Fruit fly (Drosophila melanogaster) whole organism, prepupa: ENCODE measurements around the gene CG6125.

Source experiments
- Blimp-1 ChIP-seq: fragments of 200-800 bp; sonication (Bioruptor generic); optimal IDR thresholded peaks from 3 replicates; lab custom pipeline; 2017; ENCODE audit warnings: missing biosample characterization, missing genetic modification characterization, mild to moderate bottlenecking, moderate library complexity, missing genetic modification reagents
- CG10631 ChIP-seq: fragments of 200-800 bp; sonication (Bioruptor generic); optimal IDR thresholded peaks from 2 replicates; lab custom pipeline; 2016; ENCODE audit warnings: missing biosample characterization, missing genetic modification characterization
- CG11294 ChIP-seq: fragments of 200-800 bp; sonication (Bioruptor generic); IDR thresholded peaks from 2 replicates; pipeline ENCODE4 v1.3.6; 2022; ENCODE audit warnings: missing biosample characterization, missing genetic modification characterization
- CG11902 ChIP-seq: fragments of 200-800 bp; sonication (Bioruptor generic); optimal IDR thresholded peaks from 3 replicates; lab custom pipeline; 2016; ENCODE audit warnings: missing biosample characterization, missing genetic modification characterization
- CG15336 ChIP-seq: fragments of 200-800 bp; sonication (Bioruptor generic); IDR thresholded peaks from 2 replicates; pipeline ENCODE4 v1.3.6; 2022; ENCODE audit warnings: missing biosample characterization, missing genetic modification characterization
- CG1621 ChIP-seq: fragments of 200-800 bp; sonication (Bioruptor generic); optimal IDR thresholded peaks from 3 replicates; lab custom pipeline; 2018; ENCODE audit warnings: missing biosample characterization, mild to moderate bottlenecking, missing genetic modification characterization
- CG3032 ChIP-seq: fragments of 200-800 bp; optimal IDR thresholded peaks from 2 replicates; lab custom pipeline; 2019; ENCODE audit warnings: missing biosample characterization, mild to moderate bottlenecking, missing genetic modification characterization, moderate library complexity
- CG32006 ChIP-seq: fragments of 200-800 bp; sonication (Bioruptor generic); optimal IDR thresholded peaks from 3 replicates; lab custom pipeline; 2017; ENCODE audit warnings: missing biosample characterization, mild to moderate bottlenecking, missing genetic modification characterization
- CG4318 ChIP-seq: fragments of 200-800 bp; sonication (Bioruptor generic); optimal IDR thresholded peaks from 3 replicates; lab custom pipeline; 2017; ENCODE audit warnings: missing biosample characterization, mild to moderate bottlenecking, missing genetic modification characterization
- CG6276 ChIP-seq: fragments of 200-800 bp; sonication (Bioruptor generic); optimal IDR thresholded peaks from 2 replicates; lab custom pipeline; 2017; ENCODE audit warnings: missing biosample characterization, mild to moderate bottlenecking, missing genetic modification characterization
- CG6792 ChIP-seq: fragments of 200-800 bp; sonication (Bioruptor generic); optimal IDR thresholded peaks from 3 replicates; lab custom pipeline; 2016; ENCODE audit warnings: missing biosample characterization, missing genetic modification characterization
- CG6854 ChIP-seq: fragments of 200-800 bp; sonication (Bioruptor generic); optimal IDR thresholded peaks from 2 replicates; lab custom pipeline; 2017; ENCODE audit warnings: missing biosample characterization, mild to moderate bottlenecking, missing genetic modification characterization
- CG8319 ChIP-seq: fragments of 200-800 bp; sonication (Bioruptor generic); optimal IDR thresholded peaks from 3 replicates; lab custom pipeline; 2016; ENCODE audit warnings: missing biosample characterization, missing genetic modification characterization
- CG9139 ChIP-seq: fragments of 200-800 bp; sonication (Bioruptor generic); optimal IDR thresholded peaks from 3 replicates; lab custom pipeline; 2017; ENCODE audit warnings: missing biosample characterization, mild to moderate bottlenecking, missing genetic modification characterization
- Eip75B ChIP-seq: fragments of 200-800 bp; sonication (Bioruptor generic); optimal IDR thresholded peaks from 3 replicates; lab custom pipeline; 2016; ENCODE audit warnings: missing biosample characterization, missing genetic modification characterization
- Eip93F ChIP-seq: fragments of 200-800 bp; sonication (Bioruptor generic); optimal IDR thresholded peaks from 2 replicates; lab custom pipeline; 2016; ENCODE audit warnings: missing biosample characterization, mild to moderate bottlenecking, missing genetic modification characterization
- Ets21C ChIP-seq: fragments of 200-800 bp; sonication (Bioruptor generic); optimal IDR thresholded peaks from 3 replicates; lab custom pipeline; 2016; ENCODE audit warnings: missing biosample characterization, missing genetic modification characterization
- Ets96B ChIP-seq: fragments of 200-800 bp; optimal IDR thresholded peaks from 2 replicates; lab custom pipeline; 2019; ENCODE audit warnings: missing biosample characterization, mild to moderate bottlenecking, missing genetic modification characterization, moderate library complexity
- Gug ChIP-seq: fragments of 200-800 bp; sonication (Bioruptor generic); IDR thresholded peaks from 2 replicates; pipeline ENCODE4 v1.3.6; 2022; ENCODE audit warnings: missing biosample characterization, missing genetic modification characterization
- Hr38 ChIP-seq: sonication (Bioruptor generic); optimal IDR thresholded peaks from 2 replicates; lab custom pipeline; 2016; ENCODE audit warnings: missing biosample characterization, missing genetic modification characterization
- Hr39 ChIP-seq: fragments of 200-800 bp; sonication (Bioruptor generic); optimal IDR thresholded peaks from 2 replicates; lab custom pipeline; 2016; ENCODE audit warnings: missing biosample characterization, missing genetic modification characterization
- OdsH ChIP-seq: fragments of 200-800 bp; sonication (Bioruptor generic); optimal IDR thresholded peaks from 3 replicates; lab custom pipeline; 2016; ENCODE audit warnings: missing biosample characterization, missing genetic modification characterization
- Smox ChIP-seq: fragments of 200-800 bp; sonication (Bioruptor generic); optimal IDR thresholded peaks from 3 replicates; lab custom pipeline; 2016; ENCODE audit warnings: missing biosample characterization, missing genetic modification characterization
- Sox14 ChIP-seq: fragments of 200-800 bp; sonication (Bioruptor generic); optimal IDR thresholded peaks from 3 replicates; lab custom pipeline; 2016; ENCODE audit warnings: missing biosample characterization, missing genetic modification characterization
- achi ChIP-seq: fragments of 200-800 bp; sonication (Bioruptor generic); optimal IDR thresholded peaks from 3 replicates; lab custom pipeline; 2016; ENCODE audit warnings: missing biosample characterization, missing genetic modification characterization
- acj6 ChIP-seq: fragments of 200-800 bp; sonication (Bioruptor generic); optimal IDR thresholded peaks from 3 replicates; lab custom pipeline; 2016; ENCODE audit warnings: missing biosample characterization, missing genetic modification characterization
- cyc ChIP-seq: fragments of 200-800 bp; sonication (Bioruptor generic); optimal IDR thresholded peaks from 3 replicates; lab custom pipeline; 2016; ENCODE audit warnings: missing biosample characterization, missing genetic modification characterization
- eg ChIP-seq: fragments of 200-800 bp; sonication (Bioruptor generic); IDR thresholded peaks from 3 replicates; pipeline ENCODE4 v1.3.6; 2022; ENCODE audit warnings: missing biosample characterization, missing genetic modification characterization
- fkh ChIP-seq: fragments of 200-800 bp; sonication (Bioruptor generic); optimal IDR thresholded peaks from 3 replicates; lab custom pipeline; 2017; ENCODE audit warnings: missing biosample characterization, mild to moderate bottlenecking, missing genetic modification characterization, moderate library complexity
- ss ChIP-seq, 2 experiments: fragments of 200-800 bp; sonication (Bioruptor generic); optimal IDR thresholded peaks; 2 replicates in 1 of 2; 3 replicates in 1 of 2; lab custom pipeline; 2017 to 2018; ENCODE audit warnings: mild to moderate bottlenecking in 2 of 2, missing biosample characterization in 2 of 2, missing genetic modification characterization in 2 of 2, moderate library complexity in 1 of 2
- svp ChIP-seq: fragments of 200-800 bp; sonication (Bioruptor generic); peaks from one replicate; lab custom pipeline; 2016; ENCODE audit warnings: missing biosample characterization, missing genetic modification characterization
- topi ChIP-seq: fragments of 200-800 bp; sonication (Bioruptor generic); optimal IDR thresholded peaks from 3 replicates; lab custom pipeline; 2016; ENCODE audit warnings: missing biosample characterization, missing genetic modification characterization
- vri ChIP-seq: fragments of 200-800 bp; sonication (Bioruptor generic); optimal IDR thresholded peaks from 3 replicates; lab custom pipeline; 2016; ENCODE audit warnings: missing biosample characterization, mild to moderate bottlenecking, missing genetic modification characterization

The CG6125 gene

DNA sequence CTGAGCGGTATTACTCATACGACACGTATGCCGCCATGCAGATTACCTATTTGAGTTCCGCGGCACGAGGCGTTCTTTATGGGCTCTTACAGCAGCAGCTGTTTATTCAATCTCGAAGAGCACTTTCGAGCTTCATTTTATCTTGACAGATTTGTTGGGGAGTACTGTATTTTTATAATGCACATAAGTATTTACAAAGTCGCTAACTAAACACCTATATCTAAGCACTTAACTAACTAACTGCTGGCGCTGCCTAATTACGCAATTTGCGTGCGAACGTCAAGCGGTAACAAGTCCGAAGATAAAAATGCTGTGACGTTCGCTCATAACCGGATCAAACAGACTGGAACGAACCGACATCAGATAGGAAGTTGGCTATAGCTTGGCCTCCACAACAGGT lies 4.2 kb downstream of the CG6125 start:
- TF ChIP-seq vri (GFP tag; lab: Kevin White, UChicago) (peak; percentile 21), fkh (peak; percentile 69), CG3032 (tag; lab: Kevin White, UChicago) (no peak)

DNA sequence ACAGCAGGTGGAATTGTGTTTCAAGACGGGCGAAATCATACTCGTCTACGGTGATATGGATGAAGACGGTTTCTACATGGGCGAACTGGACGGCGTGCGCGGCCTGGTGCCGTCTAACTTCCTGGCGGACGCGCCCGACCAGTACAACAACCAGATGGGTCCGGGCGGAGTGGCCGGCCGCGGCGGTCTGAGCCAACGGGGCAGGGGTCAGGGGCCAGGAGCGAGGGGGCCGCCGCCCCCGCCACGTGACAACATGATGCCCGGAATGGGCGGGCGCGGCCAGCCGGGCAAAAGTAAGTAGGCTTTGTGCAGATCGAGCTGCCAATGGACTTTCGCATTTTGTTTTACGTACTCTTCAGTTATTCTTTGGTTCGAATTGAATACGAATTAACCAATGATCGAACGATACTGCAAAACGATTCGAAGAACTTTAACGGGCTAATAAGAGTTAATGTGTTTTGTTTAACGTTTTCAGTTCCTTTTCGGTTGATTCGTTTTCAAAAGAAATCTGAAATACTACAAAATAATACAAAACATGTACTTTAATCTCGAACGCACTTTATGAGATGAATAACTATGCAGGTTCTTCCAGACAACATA lies 13.6 kb downstream of the CG6125 start:
- TF ChIP-seq Eip93F (GFP tag; lab: Kevin White, UChicago) (no peak), Blimp-1 (GFP tag; lab: Kevin White, UChicago) (no peak), Ets21C (GFP tag; lab: Kevin White, UChicago) (no peak), CG11902 (GFP tag; lab: Kevin White, UChicago) (no peak), CG4318 (GFP tag; lab: Kevin White, UChicago) (no peak), acj6 (no peak), CG9139 (GFP tag; lab: Kevin White, UChicago) (no peak), CG6792 (GFP tag; lab: Kevin White, UChicago) (no peak), topi (GFP tag; lab: Kevin White, UChicago) (no peak), Hr38 (GFP tag; lab: Kevin White, UChicago) (no peak), Hr39 (no peak), CG1621 (tag; lab: Kevin White, UChicago) (no peak), achi (GFP tag; lab: Kevin White, UChicago) (no peak), CG8319 (no peak), Smox (GFP tag; lab: Kevin White, UChicago) (no peak), CG6276 (no peak)
- TF ChIP-seq, all 60 proteins: peak for 0

DNA sequence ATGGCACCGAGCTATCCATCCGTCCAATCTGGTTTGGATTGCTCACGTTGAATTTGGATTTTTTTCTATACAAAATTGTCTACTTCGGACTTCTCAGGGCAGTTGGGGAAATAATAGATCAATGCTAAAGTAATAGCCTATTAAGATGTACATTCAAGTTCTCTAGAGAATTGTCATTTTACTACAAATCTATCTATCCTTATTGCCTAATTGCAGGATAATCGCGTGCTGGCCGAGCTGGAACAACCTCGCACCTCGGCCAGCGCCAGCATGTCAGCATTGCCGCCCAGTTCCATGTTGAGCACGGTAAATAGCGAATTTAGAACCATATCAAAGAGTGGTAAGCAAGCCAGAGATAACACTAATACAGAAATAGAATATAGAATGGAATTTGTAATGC lies 24.0 kb downstream of the CG6125 start, which contains the start of gene h-cup:
h-cup (minus strand) TSS at position 101 of the 400 bp plus-strand sequence.
- TF ChIP-seq CG11294 (GFP tag; lab: Robert Waterston, UW) (no peak), ss (GFP tag; optimal IDR thresholded peaks at IDR 0.05; lab: Kevin White, UChicago) (no peak), svp (no peak)

DNA sequence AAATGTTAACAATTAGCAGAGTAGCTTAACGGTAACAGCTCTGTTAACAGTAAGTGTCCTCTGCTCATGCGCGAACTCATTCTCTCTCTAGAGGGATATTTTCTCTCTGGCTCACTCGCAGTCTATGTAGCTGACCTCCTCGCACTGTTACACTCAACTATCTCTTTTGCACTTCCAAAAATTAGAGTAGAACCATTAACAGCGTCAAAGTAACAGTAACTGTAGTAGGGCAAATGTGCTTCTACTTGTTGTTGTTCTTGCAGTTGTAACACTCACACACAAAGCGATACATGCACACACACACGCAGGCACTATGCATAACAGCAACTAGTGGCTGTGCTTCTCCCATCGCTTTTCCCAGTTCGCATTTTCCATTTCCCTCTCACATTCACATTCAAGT lies 27.8 kb downstream of the CG6125 start:
- TF ChIP-seq cyc (GFP tag; lab: Kevin White, UChicago) (no peak), CG32006 (GFP tag; lab: Kevin White, UChicago) (no peak), Eip93F (GFP tag; lab: Kevin White, UChicago) (no peak), CG6276 (no peak), CG10631 (GFP tag; lab: Kevin White, UChicago) (no peak), OdsH (GFP tag; lab: Kevin White, UChicago) (no peak), Ets21C (GFP tag; lab: Kevin White, UChicago) (no peak), eg (GFP tag; lab: Robert Waterston, UW) (no peak), Ets96B (tag; lab: Kevin White, UChicago) (no peak), CG6854 (no peak), Eip75B (GFP tag; lab: Kevin White, UChicago) (no peak), CG8319 (no peak), CG15336 (no peak), CG11294 (GFP tag; lab: Robert Waterston, UW) (no peak)
- TF ChIP-seq, all 60 proteins: peak for 0

DNA sequence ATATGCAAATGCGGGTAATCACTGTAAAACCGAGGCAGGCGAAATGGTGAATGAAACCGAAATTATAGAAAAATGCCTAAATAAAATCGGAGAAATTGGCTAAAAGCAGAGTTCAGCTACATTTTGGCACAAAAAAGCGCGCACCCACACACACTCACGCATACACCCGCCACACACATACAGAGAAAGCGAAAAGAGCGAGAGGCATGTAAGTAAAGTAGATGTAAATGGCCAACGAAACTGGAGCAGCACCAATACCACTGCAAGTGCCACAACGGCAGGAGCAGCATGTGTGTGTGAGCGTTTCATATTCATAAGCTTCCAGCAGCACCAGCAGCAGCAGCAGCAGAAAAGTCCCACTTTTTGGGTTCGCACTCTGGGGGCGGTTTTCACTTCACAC lies 31.4 kb downstream of the CG6125 start:
- TF ChIP-seq CG6854 (peak; percentile 8), ss (GFP tag; optimal IDR thresholded peaks at IDR 0.05; lab: Kevin White, UChicago) (no peak), Gug (GFP tag; lab: Robert Waterston, UW) (no peak)

DNA sequence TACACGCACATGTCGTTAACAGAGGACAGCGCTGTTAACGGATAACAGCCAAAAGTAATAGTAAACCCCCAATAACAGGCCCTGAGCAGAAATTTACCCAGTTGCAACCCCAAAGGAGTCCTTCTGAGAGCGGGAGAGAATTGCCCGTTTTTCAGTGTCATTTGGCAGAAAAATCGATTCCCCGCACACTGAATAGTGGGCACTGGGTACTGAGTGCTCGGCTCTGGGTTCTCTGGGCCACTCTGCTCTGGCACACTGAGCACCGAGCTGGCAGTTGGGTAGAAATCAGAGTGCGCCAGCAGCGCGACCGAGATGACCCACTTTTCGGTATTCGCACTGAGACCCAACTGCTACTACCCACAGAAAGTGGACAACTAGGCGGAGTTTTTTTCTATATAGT lies 32.5 kb downstream of the CG6125 start, which contains the start of gene Rbp:
Rbp (plus strand) TSS at position 239 of the 400 bp plus-strand sequence.
- TF ChIP-seq CG6854: peak; percentile 27
- no peak for TF ChIP-seq Sox14 (GFP tag; lab: Kevin White, UChicago)
- TF ChIP-seq, all 60 proteins: peak for 1
